Worm (Caenorhabditis elegans) whole organism, young adult: Measurements from ENCODE around the gene fipr-21.

Source experiments
- F52B5.7 ChIP-seq: sonication (generic microtip); optimal IDR thresholded peaks from 2 replicates; lab custom pipeline; 2016; ENCODE audit warnings: mild to moderate bottlenecking, missing genetic modification characterization, missing compliant biosample characterization
- K12H6.12 ChIP-seq: fragments of 200-800 bp; sonication (Bioruptor generic); optimal IDR thresholded peaks from 2 replicates; lab custom pipeline; 2018; ENCODE audit warnings: mild to moderate bottlenecking, missing genetic modification characterization, missing compliant biosample characterization
- die-1 ChIP-seq: sonication (generic microtip); optimal IDR thresholded peaks from 2 replicates; lab custom pipeline; 2016; ENCODE audit warnings: missing genotype, mild to moderate bottlenecking, missing genetic modification characterization, missing compliant biosample characterization
- madf-3 ChIP-seq: fragments of 200-800 bp; sonication (Bioruptor generic); IDR thresholded peaks from 2 replicates; pipeline ENCODE4 v1.3.6; 2022; ENCODE audit warnings: missing genetic modification reagents, missing genetic modification characterization, missing compliant biosample characterization
- nfya-1 ChIP-seq: sonication (generic microtip); optimal IDR thresholded peaks from 2 replicates; lab custom pipeline; 2017; ENCODE audit warnings: antibody characterized with exemption, missing compliant biosample characterization, missing genetic modification characterization, borderline replicate concordance; ENCODE audit not compliant: insufficient read depth
- snpc-4 ChIP-seq, 5 experiments: fragments of 150-350 bp in 1 of 5; sonication (generic microtip) in 4 of 5; optimal IDR thresholded peaks; 2 replicates each; lab custom pipeline; 2014 to 2018; ENCODE audit warnings: missing genetic modification characterization in 5 of 5, missing biosample characterization in 3 of 5, antibody characterized with exemption in 2 of 5, mild to moderate bottlenecking in 2 of 5, missing compliant biosample characterization in 2 of 5, missing genotype in 2 of 5, moderate library complexity in 2 of 5, missing genetic modification reagents in 1 of 5

- TF ChIP-seq madf-3 (no peak), F52B5.7 (tag; lab: Kevin White, UChicago) (no peak), die-1 (tag; lab: Kevin White, UChicago) (no peak), nfya-1 (tag; lab: Kevin White, UChicago) (no peak), snpc-4 (GFP tag; optimal IDR thresholded peaks at IDR 0.05; lab: Kevin White, UChicago) (no peak), snpc-4 (tag; optimal IDR thresholded peaks at IDR 0.05; lab: Kevin White, UChicago) (no peak), K12H6.12 (tag; lab: Kevin White, UChicago) (no peak)
Measured at ce11 chrX:10306289-10306688, 2.0 kb downstream of the fipr-21 start, which contains the start of gene cnc-8.
